Fruit fly (Drosophila melanogaster) whole organism, prepupa: Measurements from ENCODE around the gene mAChR-B.

Source experiments
- Blimp-1 ChIP-seq: fragments of 200-800 bp; sonication (Bioruptor generic); optimal IDR thresholded peaks from 3 replicates; lab custom pipeline; 2017; ENCODE audit warnings: missing biosample characterization, missing genetic modification characterization, mild to moderate bottlenecking, moderate library complexity, missing genetic modification reagents
- CG10669 ChIP-seq: fragments of 200-800 bp; sonication (Bioruptor generic); optimal IDR thresholded peaks from 3 replicates; lab custom pipeline; 2018; ENCODE audit warnings: missing biosample characterization, mild to moderate bottlenecking, missing genetic modification characterization, moderate library complexity
- CG11294 ChIP-seq: fragments of 200-800 bp; sonication (Bioruptor generic); IDR thresholded peaks from 2 replicates; pipeline ENCODE4 v1.3.6; 2022; ENCODE audit warnings: missing biosample characterization, missing genetic modification characterization
- CG11762 ChIP-seq: fragments of 200-800 bp; sonication (Bioruptor generic); optimal IDR thresholded peaks from 3 replicates; lab custom pipeline; 2016; ENCODE audit warnings: missing biosample characterization, missing genetic modification characterization; ENCODE audit not compliant: insufficient read depth
- CG11902 ChIP-seq: fragments of 200-800 bp; sonication (Bioruptor generic); optimal IDR thresholded peaks from 3 replicates; lab custom pipeline; 2016; ENCODE audit warnings: missing biosample characterization, missing genetic modification characterization
- CG15336 ChIP-seq: fragments of 200-800 bp; sonication (Bioruptor generic); IDR thresholded peaks from 2 replicates; pipeline ENCODE4 v1.3.6; 2022; ENCODE audit warnings: missing biosample characterization, missing genetic modification characterization
- CG1621 ChIP-seq: fragments of 200-800 bp; sonication (Bioruptor generic); optimal IDR thresholded peaks from 3 replicates; lab custom pipeline; 2018; ENCODE audit warnings: missing biosample characterization, mild to moderate bottlenecking, missing genetic modification characterization
- CG16779 ChIP-seq: fragments of 200-800 bp; sonication (Bioruptor generic); optimal IDR thresholded peaks from 3 replicates; lab custom pipeline; 2017; ENCODE audit warnings: missing biosample characterization, mild to moderate bottlenecking, missing genetic modification characterization
- CG3032 ChIP-seq: fragments of 200-800 bp; optimal IDR thresholded peaks from 2 replicates; lab custom pipeline; 2019; ENCODE audit warnings: missing biosample characterization, mild to moderate bottlenecking, missing genetic modification characterization, moderate library complexity
- CG31627 ChIP-seq: fragments of 200-800 bp; sonication (Bioruptor generic); optimal IDR thresholded peaks from 3 replicates; lab custom pipeline; 2016; ENCODE audit warnings: missing biosample characterization, missing genetic modification characterization
- CG32006 ChIP-seq: fragments of 200-800 bp; sonication (Bioruptor generic); optimal IDR thresholded peaks from 3 replicates; lab custom pipeline; 2017; ENCODE audit warnings: missing biosample characterization, mild to moderate bottlenecking, missing genetic modification characterization
- CG3919 ChIP-seq: fragments of 200-800 bp; sonication (Bioruptor generic); optimal IDR thresholded peaks from 3 replicates; lab custom pipeline; 2016; ENCODE audit warnings: missing biosample characterization, missing genetic modification characterization
- CG6163 ChIP-seq: fragments of 200-800 bp; sonication (Bioruptor generic); IDR thresholded peaks from 3 replicates; pipeline ENCODE4 v1.3.6; 2022; ENCODE audit warnings: missing biosample characterization, missing genetic modification characterization
- CG6792 ChIP-seq: fragments of 200-800 bp; sonication (Bioruptor generic); optimal IDR thresholded peaks from 3 replicates; lab custom pipeline; 2016; ENCODE audit warnings: missing biosample characterization, missing genetic modification characterization
- CG6808 ChIP-seq: fragments of 200-800 bp; sonication (Bioruptor generic); optimal IDR thresholded peaks from 3 replicates; lab custom pipeline; 2017; ENCODE audit warnings: missing biosample characterization, missing genetic modification characterization, mild to moderate bottlenecking, moderate library complexity, missing genetic modification reagents
- CG8119 ChIP-seq: fragments of 200-800 bp; sonication (Bioruptor generic); IDR thresholded peaks from 3 replicates; pipeline ENCODE4 v1.3.6; 2022; ENCODE audit warnings: missing biosample characterization, missing genetic modification characterization
- CG8632 ChIP-seq: fragments of 200-800 bp; sonication (Bioruptor generic); optimal IDR thresholded peaks from 3 replicates; lab custom pipeline; 2016; ENCODE audit warnings: missing biosample characterization, missing genetic modification characterization
- Eip75B ChIP-seq: fragments of 200-800 bp; sonication (Bioruptor generic); optimal IDR thresholded peaks from 3 replicates; lab custom pipeline; 2016; ENCODE audit warnings: missing biosample characterization, missing genetic modification characterization
- Eip78C ChIP-seq: fragments of 200-800 bp; sonication (Bioruptor generic); peaks from one replicate; lab custom pipeline; 2016; ENCODE audit warnings: missing biosample characterization, missing genetic modification characterization
- Eip93F ChIP-seq: fragments of 200-800 bp; sonication (Bioruptor generic); optimal IDR thresholded peaks from 2 replicates; lab custom pipeline; 2016; ENCODE audit warnings: missing biosample characterization, mild to moderate bottlenecking, missing genetic modification characterization
- Ets96B ChIP-seq: fragments of 200-800 bp; optimal IDR thresholded peaks from 2 replicates; lab custom pipeline; 2019; ENCODE audit warnings: missing biosample characterization, mild to moderate bottlenecking, missing genetic modification characterization, moderate library complexity
- Gug ChIP-seq: fragments of 200-800 bp; sonication (Bioruptor generic); IDR thresholded peaks from 2 replicates; pipeline ENCODE4 v1.3.6; 2022; ENCODE audit warnings: missing biosample characterization, missing genetic modification characterization
- Hr38 ChIP-seq: sonication (Bioruptor generic); optimal IDR thresholded peaks from 2 replicates; lab custom pipeline; 2016; ENCODE audit warnings: missing biosample characterization, missing genetic modification characterization
- Hr39 ChIP-seq: fragments of 200-800 bp; sonication (Bioruptor generic); optimal IDR thresholded peaks from 2 replicates; lab custom pipeline; 2016; ENCODE audit warnings: missing biosample characterization, missing genetic modification characterization
- Met ChIP-seq: fragments of 200-800 bp; sonication (Bioruptor generic); optimal IDR thresholded peaks from 3 replicates; lab custom pipeline; 2016; ENCODE audit warnings: missing biosample characterization, missing genetic modification characterization
- OdsH ChIP-seq: fragments of 200-800 bp; sonication (Bioruptor generic); optimal IDR thresholded peaks from 3 replicates; lab custom pipeline; 2016; ENCODE audit warnings: missing biosample characterization, missing genetic modification characterization
- Smox ChIP-seq: fragments of 200-800 bp; sonication (Bioruptor generic); optimal IDR thresholded peaks from 3 replicates; lab custom pipeline; 2016; ENCODE audit warnings: missing biosample characterization, missing genetic modification characterization
- Sox102F ChIP-seq: fragments of 200-800 bp; sonication (Bioruptor generic); optimal IDR thresholded peaks from 2 replicates; lab custom pipeline; 2016; ENCODE audit warnings: missing biosample characterization, mild to moderate bottlenecking, missing genetic modification characterization
- Sox14 ChIP-seq: fragments of 200-800 bp; sonication (Bioruptor generic); optimal IDR thresholded peaks from 3 replicates; lab custom pipeline; 2016; ENCODE audit warnings: missing biosample characterization, missing genetic modification characterization
- achi ChIP-seq: fragments of 200-800 bp; sonication (Bioruptor generic); optimal IDR thresholded peaks from 3 replicates; lab custom pipeline; 2016; ENCODE audit warnings: missing biosample characterization, missing genetic modification characterization
- acj6 ChIP-seq: fragments of 200-800 bp; sonication (Bioruptor generic); optimal IDR thresholded peaks from 3 replicates; lab custom pipeline; 2016; ENCODE audit warnings: missing biosample characterization, missing genetic modification characterization
- cyc ChIP-seq: fragments of 200-800 bp; sonication (Bioruptor generic); optimal IDR thresholded peaks from 3 replicates; lab custom pipeline; 2016; ENCODE audit warnings: missing biosample characterization, missing genetic modification characterization
- dsx ChIP-seq: fragments of 200-800 bp; optimal IDR thresholded peaks from 3 replicates; lab custom pipeline; 2019; ENCODE audit warnings: missing biosample characterization, mild to moderate bottlenecking, missing genetic modification characterization, moderate library complexity; ENCODE audit not compliant: poor library complexity, severe bottlenecking
- eg ChIP-seq: fragments of 200-800 bp; sonication (Bioruptor generic); IDR thresholded peaks from 3 replicates; pipeline ENCODE4 v1.3.6; 2022; ENCODE audit warnings: missing biosample characterization, missing genetic modification characterization
- esn ChIP-seq: fragments of 200-800 bp; sonication (Bioruptor generic); optimal IDR thresholded peaks from 2 replicates; lab custom pipeline; 2016; ENCODE audit warnings: missing biosample characterization, mild to moderate bottlenecking, missing genetic modification characterization, moderate library complexity
- fd85E ChIP-seq: fragments of 200-800 bp; sonication (Bioruptor generic); optimal IDR thresholded peaks from 3 replicates; lab custom pipeline; 2016; ENCODE audit warnings: missing biosample characterization, missing genetic modification characterization
- lz ChIP-seq: fragments of 200-800 bp; sonication (Bioruptor generic); optimal IDR thresholded peaks from 3 replicates; lab custom pipeline; 2016; ENCODE audit warnings: missing biosample characterization, missing genetic modification characterization
- pdm3 ChIP-seq: fragments of 200-800 bp; sonication (Bioruptor generic); optimal IDR thresholded peaks from 3 replicates; lab custom pipeline; 2016; ENCODE audit warnings: missing biosample characterization, missing genetic modification characterization
- salr ChIP-seq, 2 experiments: fragments of 200-800 bp; sonication (Bioruptor generic); optimal IDR thresholded peaks; 3 replicates each; lab custom pipeline; 2016 to 2018; ENCODE audit warnings: missing biosample characterization in 2 of 2, missing genetic modification characterization in 2 of 2, mild to moderate bottlenecking in 1 of 2
- ss ChIP-seq, 2 experiments: fragments of 200-800 bp; sonication (Bioruptor generic); optimal IDR thresholded peaks; 2 replicates in 1 of 2; 3 replicates in 1 of 2; lab custom pipeline; 2017 to 2018; ENCODE audit warnings: mild to moderate bottlenecking in 2 of 2, missing biosample characterization in 2 of 2, missing genetic modification characterization in 2 of 2, moderate library complexity in 1 of 2
- svp ChIP-seq: fragments of 200-800 bp; sonication (Bioruptor generic); peaks from one replicate; lab custom pipeline; 2016; ENCODE audit warnings: missing biosample characterization, missing genetic modification characterization
- topi ChIP-seq: fragments of 200-800 bp; sonication (Bioruptor generic); optimal IDR thresholded peaks from 3 replicates; lab custom pipeline; 2016; ENCODE audit warnings: missing biosample characterization, missing genetic modification characterization
- vri ChIP-seq: fragments of 200-800 bp; sonication (Bioruptor generic); optimal IDR thresholded peaks from 3 replicates; lab custom pipeline; 2016; ENCODE audit warnings: missing biosample characterization, mild to moderate bottlenecking, missing genetic modification characterization

Gene mAChR-B

dm6 chr3R:8126316-8127150 is 67.4 kb downstream of the mAChR-B start, which contains the start of the genes CG9667 and Arl8 (continued):
- TF ChIP-seq dsx (GFP tag; lab: Kevin White, UChicago) (peak; percentile 84), esn (GFP tag; lab: Kevin White, UChicago) (peak; percentile 57), CG8119 (GFP tag; lab: Robert Waterston, UW) (0 out of 3 replicates have a peak, but pooled peaks have one; percentile 15), achi (peak; percentile 28), CG32006 (GFP tag; lab: Kevin White, UChicago) (peak; percentile 26), Eip93F (GFP tag; lab: Kevin White, UChicago) (peak; percentile 10), CG11294 (GFP tag; lab: Robert Waterston, UW) (no peak), Hr38 (GFP tag; lab: Kevin White, UChicago) (no peak), CG10669 (GFP tag; lab: Kevin White, UChicago) (peak; percentile 27), Eip75B (peak; percentile 2), Gug (no peak), CG6163 (GFP tag; lab: Robert Waterston, UW) (peak; percentile 44; the same call in 1 of the 3 replicates), CG11762 (peak; percentile 3), CG16779 (tag; lab: Kevin White, UChicago) (no peak), CG3919 (GFP tag; lab: Kevin White, UChicago) (peak; percentile 23)

- TF ChIP-seq ss (GFP tag; optimal IDR thresholded peaks at IDR 0.05; lab: Kevin White, UChicago) (peak in 1 of 2 experiments; percentile 2), svp (GFP tag; lab: Kevin White, UChicago) (peak; percentile 97), CG8119 (GFP tag; lab: Robert Waterston, UW) (no peak)
These were observed 68.1 kb downstream of the mAChR-B start for dm6 chr3R:8127151-8127690.

- no peak for TF ChIP-seq dsx (GFP tag; lab: Kevin White, UChicago)
- TF ChIP-seq Ets96B (tag; lab: Kevin White, UChicago): peak; percentile 33
- TF ChIP-seq CG32006 (GFP tag; lab: Kevin White, UChicago): no peak
- no peak for TF ChIP-seq achi
- peak; percentile 19 for TF ChIP-seq pdm3 (GFP tag; lab: Kevin White, UChicago)
- TF ChIP-seq ss (GFP tag; optimal IDR thresholded peaks at IDR 0.05; lab: Kevin White, UChicago): no peak
- peak; percentile 37 for TF ChIP-seq topi
- TF ChIP-seq CG11902 (GFP tag; lab: Kevin White, UChicago): peak; percentile 25
- TF ChIP-seq Blimp-1 (GFP tag; lab: Kevin White, UChicago): no peak
- peak; percentile 52 for TF ChIP-seq Met (GFP tag; lab: Kevin White, UChicago)
- TF ChIP-seq esn (GFP tag; lab: Kevin White, UChicago): peak; percentile 51
- TF ChIP-seq Hr39: peak; percentile 42
- TF ChIP-seq CG8632 (GFP tag; lab: Kevin White, UChicago): no peak
- peak; percentile 21 for TF ChIP-seq Sox102F
- TF ChIP-seq acj6: no peak
- TF ChIP-seq CG3032: peak; percentile 6
- TF ChIP-seq CG6808 (GFP tag; lab: Kevin White, UChicago): peak; percentile 9
- no peak for TF ChIP-seq OdsH
- TF ChIP-seq cyc (GFP tag; lab: Kevin White, UChicago): peak; percentile 41
- TF ChIP-seq CG1621 (tag; lab: Kevin White, UChicago): no peak
- no peak for TF ChIP-seq Hr38 (GFP tag; lab: Kevin White, UChicago)
- no peak for TF ChIP-seq fd85E (GFP tag; lab: Kevin White, UChicago)
- no peak for TF ChIP-seq CG16779 (tag; lab: Kevin White, UChicago)
- TF ChIP-seq Gug: no peak
- no peak for TF ChIP-seq Sox14
- no peak for TF ChIP-seq CG11762
- TF ChIP-seq CG6792 (GFP tag; lab: Kevin White, UChicago): peak; percentile 24
- peak; percentile 0 for TF ChIP-seq vri (GFP tag; lab: Kevin White, UChicago)
- TF ChIP-seq svp (GFP tag; lab: Kevin White, UChicago): peak; percentile 76
- peak; percentile 77 for TF ChIP-seq Eip78C (GFP tag; lab: Kevin White, UChicago)
- TF ChIP-seq eg (GFP tag; lab: Robert Waterston, UW): no peak
- TF ChIP-seq CG10669 (GFP tag; lab: Kevin White, UChicago): peak; percentile 38
- peak; percentile 36 for TF ChIP-seq CG31627 (GFP tag; lab: Kevin White, UChicago)
- TF ChIP-seq lz (GFP tag; lab: Kevin White, UChicago): no peak
- no peak for TF ChIP-seq CG15336 (GFP tag; lab: Robert Waterston, UW)
- peak; percentile 23 for TF ChIP-seq Smox
- no peak for TF ChIP-seq Eip93F (GFP tag; lab: Kevin White, UChicago)
- peak; percentile 5 for TF ChIP-seq CG3919 (GFP tag; lab: Kevin White, UChicago)
- no peak for TF ChIP-seq salr (GFP tag; optimal IDR thresholded peaks at IDR 0.05; lab: Kevin White, UChicago)
These were observed 73.3 kb downstream of the mAChR-B start for dm6 chr3R:8132398-8132797.
